Worm (Caenorhabditis elegans) whole organism, late embryonic: ENCODE results near the gene srg-59.

Experiments
- C08G9.2 ChIP-seq: sonication (generic microtip); optimal IDR thresholded peaks from 2 replicates; lab custom pipeline; 2016; ENCODE audit warnings: mild to moderate bottlenecking, missing genetic modification characterization, moderate library complexity, missing compliant biosample characterization
- C38D4.7 ChIP-seq: fragments of 200-800 bp; sonication (Bioruptor generic); optimal IDR thresholded peaks from 2 replicates; lab custom pipeline; 2018; ENCODE audit warnings: mild to moderate bottlenecking, missing genetic modification characterization, moderate library complexity, missing compliant biosample characterization
- K02D7.2 ChIP-seq: sonication (generic microtip); optimal IDR thresholded peaks from 2 replicates; lab custom pipeline; 2017; ENCODE audit warnings: mild to moderate bottlenecking, missing genetic modification characterization, missing compliant biosample characterization
- ceh-14 ChIP-seq: sonication (generic microtip); optimal IDR thresholded peaks from 2 replicates; lab custom pipeline; 2016; ENCODE audit warnings: missing genotype, missing genetic modification characterization, missing compliant biosample characterization
- ceh-19 ChIP-seq: fragments of 200-800 bp; sonication (Bioruptor generic); optimal IDR thresholded peaks from 2 replicates; lab custom pipeline; 2018; ENCODE audit warnings: mild to moderate bottlenecking, missing genetic modification characterization, missing compliant biosample characterization
- ceh-2 ChIP-seq: sonication (generic microtip); optimal IDR thresholded peaks from 2 replicates; lab custom pipeline; 2016; ENCODE audit warnings: missing genotype, missing genetic modification characterization, missing compliant biosample characterization
- ceh-22 ChIP-seq: sonication (generic microtip); optimal IDR thresholded peaks from 2 replicates; lab custom pipeline; 2017; ENCODE audit warnings: missing biosample characterization, missing genetic modification characterization
- ceh-24 ChIP-seq: sonication (generic microtip); optimal IDR thresholded peaks from 2 replicates; lab custom pipeline; 2016; ENCODE audit warnings: mild to moderate bottlenecking, missing genetic modification characterization, missing compliant biosample characterization
- ceh-31 ChIP-seq: sonication (generic microtip); optimal IDR thresholded peaks from 2 replicates; lab custom pipeline; 2016; ENCODE audit warnings: missing genetic modification characterization, missing compliant biosample characterization
- ceh-34 ChIP-seq: sonication (generic microtip); optimal IDR thresholded peaks from 2 replicates; lab custom pipeline; 2016; ENCODE audit warnings: mild to moderate bottlenecking, missing genetic modification characterization, missing compliant biosample characterization
- ceh-45 ChIP-seq: fragments of 200-800 bp; sonication (Bioruptor generic); IDR thresholded peaks from 2 replicates; pipeline ENCODE4 v1.3.6; 2022; ENCODE audit warnings: missing genetic modification reagents, missing genetic modification characterization, missing compliant biosample characterization
- che-1 ChIP-seq: sonication (generic microtip); optimal IDR thresholded peaks from 2 replicates; lab custom pipeline; 2016; ENCODE audit warnings: mild to moderate bottlenecking, missing genetic modification characterization, missing compliant biosample characterization
- elt-2 ChIP-seq: sonication (generic microtip); optimal IDR thresholded peaks from 2 replicates; lab custom pipeline; 2016; ENCODE audit warnings: missing genetic modification reagents, missing genetic modification characterization, missing compliant biosample characterization
- fkh-10 ChIP-seq: fragments of 150-350 bp; optimal IDR thresholded peaks from 2 replicates; lab custom pipeline; 2014; ENCODE audit warnings: missing biosample characterization, missing genetic modification reagents, missing genetic modification characterization
- gmeb-2 ChIP-seq: sonication (generic microtip); optimal IDR thresholded peaks from 2 replicates; lab custom pipeline; 2016; ENCODE audit warnings: missing genetic modification characterization, inconsistent platforms, missing compliant biosample characterization
- hlh-6 ChIP-seq: sonication (generic microtip); optimal IDR thresholded peaks from 2 replicates; lab custom pipeline; 2016; ENCODE audit warnings: missing genotype, missing genetic modification characterization, missing compliant biosample characterization
- hlh-8 ChIP-seq: sonication (generic microtip); optimal IDR thresholded peaks from 2 replicates; lab custom pipeline; 2016; ENCODE audit warnings: missing genotype, missing genetic modification characterization, missing compliant biosample characterization
- lim-6 ChIP-seq: sonication (generic microtip); optimal IDR thresholded peaks from 2 replicates; lab custom pipeline; 2016; ENCODE audit warnings: missing genetic modification characterization, missing compliant biosample characterization
- lin-11 ChIP-seq: fragments of 200-800 bp; sonication (Bioruptor generic); optimal IDR thresholded peaks from 2 replicates; lab custom pipeline; 2018; ENCODE audit warnings: mild to moderate bottlenecking, missing genetic modification characterization, missing compliant biosample characterization
- nfya-1 ChIP-seq: sonication (generic microtip); optimal IDR thresholded peaks from 2 replicates; lab custom pipeline; 2017; ENCODE audit warnings: missing genetic modification characterization, mild to moderate bottlenecking, missing compliant biosample characterization, antibody characterized with exemption, moderate library complexity
- npax-4 ChIP-seq: sonication (generic microtip); optimal IDR thresholded peaks from 2 replicates; lab custom pipeline; 2016; ENCODE audit warnings: missing genetic modification characterization, missing compliant biosample characterization
- odd-2 ChIP-seq: sonication (generic microtip); optimal IDR thresholded peaks from 2 replicates; lab custom pipeline; 2017; ENCODE audit warnings: antibody characterized with exemption, mild to moderate bottlenecking, missing genetic modification characterization, missing compliant biosample characterization
- pag-3 ChIP-seq: sonication (generic microtip); optimal IDR thresholded peaks from 2 replicates; lab custom pipeline; 2016; ENCODE audit warnings: missing compliant biosample characterization, missing genetic modification characterization, borderline replicate concordance
- pat-9 ChIP-seq: fragments of 200-800 bp; sonication (Bioruptor generic); optimal IDR thresholded peaks from 2 replicates; lab custom pipeline; 2018; ENCODE audit warnings: mild to moderate bottlenecking, missing genetic modification characterization, moderate library complexity, missing compliant biosample characterization
- pqm-1 ChIP-seq: sonication (generic microtip); optimal IDR thresholded peaks from 2 replicates; lab custom pipeline; 2016; ENCODE audit warnings: missing genetic modification characterization, missing compliant biosample characterization
- sox-2 ChIP-seq: fragments of 200-800 bp; sonication (Bioruptor generic); IDR thresholded peaks from 2 replicates; pipeline ENCODE4 v1.3.6; 2022; ENCODE audit warnings: missing genetic modification reagents, missing genetic modification characterization, missing compliant biosample characterization
- sox-4 ChIP-seq: sonication (generic microtip); optimal IDR thresholded peaks from 2 replicates; lab custom pipeline; 2017; ENCODE audit warnings: mild to moderate bottlenecking, missing genetic modification characterization, inconsistent platforms, missing compliant biosample characterization
- syd-9 ChIP-seq: sonication (generic microtip); optimal IDR thresholded peaks from 2 replicates; lab custom pipeline; 2016; ENCODE audit warnings: mild to moderate bottlenecking, missing genetic modification characterization, moderate library complexity, missing compliant biosample characterization
- tbx-2 ChIP-seq: sonication (generic microtip); optimal IDR thresholded peaks from 2 replicates; lab custom pipeline; 2016; ENCODE audit warnings: missing genetic modification characterization, missing compliant biosample characterization
- tbx-7 ChIP-seq: sonication (generic microtip); optimal IDR thresholded peaks from 2 replicates; lab custom pipeline; 2016; ENCODE audit warnings: missing genotype, missing genetic modification characterization, missing compliant biosample characterization
- ttx-3 ChIP-seq: sonication (generic microtip); optimal IDR thresholded peaks from 2 replicates; lab custom pipeline; 2016; ENCODE audit warnings: missing genetic modification reagents, missing genetic modification characterization, missing compliant biosample characterization
- unc-55 ChIP-seq: sonication (generic microtip); optimal IDR thresholded peaks from 2 replicates; lab custom pipeline; 2017; ENCODE audit warnings: missing biosample characterization, missing genetic modification reagents, missing genetic modification characterization
- unc-86 ChIP-seq: sonication (generic microtip); optimal IDR thresholded peaks from 2 replicates; lab custom pipeline; 2016; ENCODE audit warnings: missing genetic modification characterization, missing compliant biosample characterization
- zip-5 ChIP-seq: sonication (generic microtip); optimal IDR thresholded peaks from 2 replicates; lab custom pipeline; 2016; ENCODE audit warnings: missing genetic modification characterization, missing compliant biosample characterization

srg-59 gene

ce11 chrV:2720763-2721162 is 4.4 kb downstream of the srg-59 start, which contains the start of gene srt-27:
Gene srt-27, minus strand, starts transcription at chrV:2720863.
- TF ChIP-seq sox-2 (GFP tag; lab: Robert Waterston, UW) (no peak), hlh-6 (tag; lab: Kevin White, UChicago) (no peak), syd-9 (tag; lab: Kevin White, UChicago) (no peak), che-1 (tag; lab: Kevin White, UChicago) (no peak), ceh-14 (tag; lab: Kevin White, UChicago) (no peak), fkh-10 (no peak), odd-2 (tag; lab: Kevin White, UChicago) (no peak), unc-86 (tag; lab: Kevin White, UChicago) (no peak), hlh-8 (no peak), K02D7.2 (tag; lab: Kevin White, UChicago) (no peak), C38D4.7 (no peak), pat-9 (tag; lab: Kevin White, UChicago) (no peak), lin-11 (tag; lab: Kevin White, UChicago) (no peak), ceh-19 (GFP tag; lab: Kevin White, UChicago) (no peak), tbx-2 (tag; lab: Kevin White, UChicago) (no peak), tbx-7 (tag; lab: Kevin White, UChicago) (no peak), npax-4 (tag; lab: Kevin White, UChicago) (no peak), pqm-1 (tag; lab: Kevin White, UChicago) (no peak), pag-3 (tag; lab: Kevin White, UChicago) (no peak)

DNA sequence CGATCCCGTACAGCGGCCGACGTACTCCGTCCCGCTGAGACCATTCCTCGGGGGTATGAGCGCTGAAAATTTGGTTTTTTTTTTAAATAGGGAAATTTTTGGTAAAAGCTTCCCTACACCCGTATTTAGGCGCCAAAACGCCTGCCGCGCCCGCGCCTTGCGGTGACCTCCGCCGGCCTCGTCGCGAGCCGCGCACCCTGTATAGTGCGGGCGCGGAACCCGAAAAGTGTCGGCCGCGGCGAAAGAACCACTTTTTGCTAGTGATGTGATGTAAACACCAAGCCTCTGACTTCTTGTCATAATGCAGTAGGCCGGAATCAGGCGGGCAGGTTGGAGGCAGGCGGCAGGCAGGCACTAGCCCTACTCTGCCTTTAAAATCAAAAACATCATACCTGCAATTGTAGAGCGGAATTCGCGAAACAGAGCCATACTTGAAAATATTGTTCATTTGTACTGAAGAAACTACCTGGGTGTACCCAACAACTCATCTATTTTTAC is 6.4 kb downstream of the srg-59 start, which contains the start of gene srt-29:
TSS of gene srt-29 (minus strand) at position 448 of the 498 bp plus-strand sequence.
- no peak for TF ChIP-seq ceh-22 (tag; lab: Kevin White, UChicago)
- TF ChIP-seq lim-6 (tag; lab: Kevin White, UChicago), result no peak
- TF ChIP-seq ceh-19 (GFP tag; lab: Kevin White, UChicago), result no peak
- no peak for TF ChIP-seq sox-4 (tag; lab: Kevin White, UChicago)
- peak; percentile 7 for TF ChIP-seq C08G9.2
- no peak for TF ChIP-seq tbx-7 (tag; lab: Kevin White, UChicago)

DNA sequence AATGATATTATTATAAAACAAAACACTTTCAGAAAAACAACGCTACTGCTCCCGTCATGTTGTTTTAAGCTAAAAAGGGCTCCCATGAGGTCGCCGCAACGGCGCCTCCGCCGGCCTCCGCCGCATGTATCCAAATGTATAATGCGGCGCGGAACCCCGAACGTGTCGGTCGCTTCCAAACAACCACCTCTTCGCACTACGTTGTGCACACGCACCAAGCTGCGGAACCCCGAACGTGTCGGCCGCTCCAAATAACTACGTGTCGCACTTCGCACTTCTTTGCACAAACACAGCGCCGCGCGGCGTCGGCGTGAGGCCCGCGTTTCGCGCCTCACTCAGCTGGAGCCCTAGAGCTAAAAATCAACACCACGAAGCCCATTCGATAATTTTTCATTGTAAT is 8.2 kb downstream of the srg-59 start:
- no peak for TF ChIP-seq elt-2 (tag; lab: Kevin White, UChicago)
- TF ChIP-seq ceh-2 (tag; lab: Kevin White, UChicago), result no peak
- TF ChIP-seq sox-4 (tag; lab: Kevin White, UChicago), result no peak
- no peak for TF ChIP-seq gmeb-2 (tag; lab: Kevin White, UChicago)
- TF ChIP-seq, all 69 proteins: peak for 0

DNA sequence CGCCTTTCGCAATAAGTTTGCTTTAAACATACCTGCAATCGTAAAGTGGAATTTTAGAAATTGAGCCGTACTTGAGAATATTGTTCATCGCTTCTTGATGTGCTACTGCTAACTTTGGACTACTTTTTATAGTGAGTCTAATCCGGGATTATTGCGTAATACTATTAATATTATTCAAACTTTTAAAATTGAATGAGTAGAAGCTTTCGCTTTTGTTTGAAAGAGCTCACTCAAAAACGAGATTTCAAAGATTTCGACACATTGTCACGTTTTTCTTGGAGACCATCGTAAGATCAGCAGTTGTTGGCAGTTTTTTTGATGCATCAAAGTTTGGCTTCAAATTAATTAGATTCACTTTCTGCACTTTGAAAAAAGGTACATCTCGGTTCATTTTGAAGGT is 11.6 kb downstream of the srg-59 start, which contains the start of gene srt-28:
TSS of gene srt-28 (minus strand) at position 101 of the 400 bp plus-strand sequence.
- TF ChIP-seq unc-55 (GFP tag; lab: Kevin White, UChicago) (no peak), ceh-34 (tag; lab: Kevin White, UChicago) (no peak), zip-5 (tag; lab: Kevin White, UChicago) (no peak), ceh-24 (tag; lab: Kevin White, UChicago) (no peak), nfya-1 (tag; lab: Kevin White, UChicago) (no peak), ceh-31 (no peak)

DNA sequence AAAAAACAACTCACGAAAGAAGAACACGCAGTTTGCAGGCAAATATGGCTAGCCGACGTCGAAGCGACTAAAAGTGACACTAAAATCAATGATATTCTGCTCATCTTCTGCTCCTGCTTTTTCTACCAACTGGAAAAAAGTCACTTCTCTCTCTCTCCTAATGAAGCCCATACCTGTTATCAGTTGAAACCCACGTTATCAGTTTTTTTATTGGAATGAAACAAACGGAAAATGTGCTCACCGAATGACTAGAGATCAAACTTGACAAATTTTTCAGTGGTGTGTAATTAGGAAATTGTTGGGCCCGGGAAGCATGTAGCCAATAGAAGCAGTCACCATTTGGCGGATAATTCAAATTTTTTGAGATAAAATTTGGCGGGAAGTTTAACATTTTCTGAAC is 13.7 kb downstream of the srg-59 start, which contains the start of gene C24B9.3:
TSS of gene C24B9.3 (minus strand) at position 171 of the 400 bp plus-strand sequence.
- TF ChIP-seq syd-9 (tag; lab: Kevin White, UChicago) (no peak), ceh-45 (GFP tag; lab: Robert Waterston, UW) (no peak), gmeb-2 (tag; lab: Kevin White, UChicago) (no peak), npax-4 (tag; lab: Kevin White, UChicago) (no peak), elt-2 (tag; lab: Kevin White, UChicago) (peak; percentile 29), ttx-3 (tag; lab: Kevin White, UChicago) (no peak), ceh-22 (tag; lab: Kevin White, UChicago) (no peak), nfya-1 (tag; lab: Kevin White, UChicago) (no peak)
